Worm (Caenorhabditis elegans): ENCODE data around the gene C27H6.8.

DNA sequence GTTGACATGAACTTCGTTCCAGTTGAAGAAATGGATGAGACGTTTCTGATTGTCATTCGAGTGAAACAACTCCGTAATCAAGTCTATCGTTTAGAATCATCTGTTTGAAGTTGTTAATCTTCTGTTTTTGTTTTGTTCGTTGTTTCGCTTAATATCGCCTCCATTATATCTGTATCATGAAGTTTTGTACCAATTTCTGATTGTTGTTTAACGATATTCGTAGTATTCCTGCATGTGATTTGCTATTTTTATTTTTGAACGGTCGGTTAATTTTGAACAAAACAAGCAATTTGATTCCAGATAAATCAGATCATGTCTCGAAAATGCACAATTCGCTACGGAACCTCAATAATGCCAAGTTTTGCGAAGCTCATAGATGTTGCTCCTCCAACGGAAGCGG, 5.0 kb downstream of the C27H6.8 start, which contains the start of gene C27H6.9:
- no peak for TF ChIP-seq hmg-4 (GFP tag; optimal IDR thresholded peaks at IDR 0.05)
- TF ChIP-seq aly-1 (tag; optimal IDR thresholded peaks at IDR 0.05) = no peak
- TF ChIP-seq flt-1 (GFP tag; IDR thresholded peaks at IDR 0.05) = no peak
- no peak for TF ChIP-seq hnd-1 (tag; optimal IDR thresholded peaks at IDR 0.05)
- TF ChIP-seq pes-1 (GFP tag; IDR thresholded peaks at IDR 0.05) = no peak
- no peak for TF ChIP-seq ama-1 (optimal IDR thresholded peaks at IDR 0.05)
- TF ChIP-seq ceh-36 (tag; optimal IDR thresholded peaks at IDR 0.05) = no peak
- TF ChIP-seq ets-7 (tag; optimal IDR thresholded peaks at IDR 0.05) = no peak
- no peak for TF ChIP-seq sea-1 (GFP tag; conservative IDR thresholded peaks at IDR 0.05)
- TF ChIP-seq hmbx-1 (tag; optimal IDR thresholded peaks at IDR 0.05) = no peak
- TF ChIP-seq tra-4 (tag; optimal IDR thresholded peaks at IDR 0.05) = no peak
- no peak for TF ChIP-seq scrt-1 (GFP tag; IDR thresholded peaks at IDR 0.05)
- TF ChIP-seq B0310.2 (tag; optimal IDR thresholded peaks at IDR 0.05) = no peak
- no peak for TF ChIP-seq ceh-13 (GFP tag; optimal IDR thresholded peaks at IDR 0.05)

Data from whole organism, early embryonic.